Fruit fly (Drosophila melanogaster) whole organism, wandering third instar larva: ENCODE results near the gene CG12301.

Source experiments
- Abd-B ChIP-seq: fragments of >200 bp; optimal IDR thresholded peaks from 2 replicates; lab custom pipeline; 2017; ENCODE audit warnings: missing biosample characterization, missing genetic modification characterization
- CG32264 ChIP-seq: fragments of 200-800 bp; sonication (Bioruptor generic); optimal IDR thresholded peaks from 2 replicates; lab custom pipeline; 2016; ENCODE audit warnings: missing biosample characterization, missing genetic modification characterization
- CG9705 ChIP-seq: fragments of 200-800 bp; sonication (Bioruptor generic); optimal IDR thresholded peaks from 2 replicates; lab custom pipeline; 2018; ENCODE audit warnings: missing biosample characterization, mild to moderate bottlenecking, missing genetic modification characterization
- CrebA ChIP-seq: fragments of 200-800 bp; sonication (Bioruptor generic); optimal IDR thresholded peaks from 2 replicates; lab custom pipeline; 2016; ENCODE audit warnings: missing biosample characterization, mild to moderate bottlenecking, missing genetic modification characterization, borderline replicate concordance
- Dfd ChIP-seq: fragments of >200 bp; optimal IDR thresholded peaks from 2 replicates; lab custom pipeline; 2017; ENCODE audit warnings: missing biosample characterization, missing genetic modification characterization
- Dif ChIP-seq: fragments of 200-275, 200-300 bp; sonication (Bioruptor generic); optimal IDR thresholded peaks from 2 replicates; lab custom pipeline; 2018; ENCODE audit warnings: missing biosample characterization, missing genetic modification characterization; ENCODE audit not compliant: partially characterized antibody
- GATAd ChIP-seq: sonication (Bioruptor generic); optimal IDR thresholded peaks from 2 replicates; lab custom pipeline; 2016; ENCODE audit warnings: missing biosample characterization, missing genetic modification characterization
- HLH106 ChIP-seq: fragments of 200-800 bp; optimal IDR thresholded peaks from 3 replicates; lab custom pipeline; 2019; ENCODE audit warnings: missing biosample characterization, mild to moderate bottlenecking, missing genetic modification characterization, moderate library complexity
- Hnf4 ChIP-seq: fragments of 200-800 bp; sonication (Bioruptor generic); optimal IDR thresholded peaks from 2 replicates; lab custom pipeline; 2016; ENCODE audit warnings: missing biosample characterization, mild to moderate bottlenecking, missing genetic modification characterization
- Hr78 ChIP-seq: fragments of >200 bp; optimal IDR thresholded peaks from 2 replicates; lab custom pipeline; 2017; ENCODE audit warnings: missing biosample characterization, missing genetic modification characterization
- Hr83 ChIP-seq: fragments of 200-300 bp; sonication (Bioruptor generic); optimal IDR thresholded peaks from 2 replicates; lab custom pipeline; 2016; ENCODE audit warnings: missing biosample characterization, mild to moderate bottlenecking, missing genetic modification characterization, moderate library complexity; ENCODE audit not compliant: poor library complexity, severe bottlenecking
- Jra ChIP-seq: sonication (Bioruptor generic); optimal IDR thresholded peaks from 2 replicates; lab custom pipeline; 2016; ENCODE audit warnings: missing biosample characterization, missing genetic modification characterization
- Mio ChIP-seq: sonication (Bioruptor generic); optimal IDR thresholded peaks from 2 replicates; lab custom pipeline; 2016; ENCODE audit warnings: missing biosample characterization, missing genetic modification characterization
- Myc ChIP-seq: fragments of >200 bp; optimal IDR thresholded peaks from 2 replicates; lab custom pipeline; 2017
- OdsH ChIP-seq: fragments of 200-800 bp; sonication (Bioruptor generic); optimal IDR thresholded peaks from 2 replicates; lab custom pipeline; 2016; ENCODE audit warnings: missing biosample characterization, mild to moderate bottlenecking, missing genetic modification characterization
- Rel ChIP-seq, 2 experiments: fragments of 200-800 bp; sonication (Bioruptor generic) in 1 of 2; optimal IDR thresholded peaks; 2 replicates in 1 of 2; 3 replicates in 1 of 2; lab custom pipeline; 2016 to 2019; ENCODE audit warnings: mild to moderate bottlenecking in 2 of 2, missing biosample characterization in 2 of 2, missing genetic modification characterization in 2 of 2, moderate library complexity in 1 of 2
- Sp1 ChIP-seq: fragments of 200-800 bp; sonication (Bioruptor generic); optimal IDR thresholded peaks from 3 replicates; lab custom pipeline; 2019; ENCODE audit warnings: missing biosample characterization, mild to moderate bottlenecking, missing genetic modification characterization, moderate library complexity
- Vsx2 ChIP-seq: fragments of 200-300, 225-300 bp; sonication (Bioruptor generic); optimal IDR thresholded peaks from 2 replicates; lab custom pipeline; 2018; ENCODE audit warnings: missing biosample characterization, missing genetic modification characterization; ENCODE audit not compliant: partially characterized antibody
- br ChIP-seq: fragments of 200-800 bp; sonication (Bioruptor generic); optimal IDR thresholded peaks from 2 replicates; lab custom pipeline; 2016; ENCODE audit warnings: missing biosample characterization, missing genetic modification characterization
- brk ChIP-seq: fragments of 200-800 bp; sonication (Bioruptor generic); optimal IDR thresholded peaks from 2 replicates; lab custom pipeline; 2016; ENCODE audit warnings: missing biosample characterization, mild to moderate bottlenecking, missing genetic modification characterization
- dl ChIP-seq, 2 experiments: fragments of 175-275, 200-275 bp in 1 of 2; fragments of 200-275 bp in 1 of 2; sonication (Bioruptor generic); optimal IDR thresholded peaks; lab custom pipeline; 2018; ENCODE audit warnings: mild to moderate bottlenecking in 2 of 2, missing biosample characterization in 2 of 2, missing genetic modification characterization in 2 of 2, moderate library complexity in 2 of 2; ENCODE audit not compliant: partially characterized antibody in 2 of 2, insufficient read depth in 1 of 2
- dmrt93B ChIP-seq: fragments of 200-800 bp; sonication (Bioruptor generic); optimal IDR thresholded peaks from 2 replicates; lab custom pipeline; 2018; ENCODE audit warnings: missing biosample characterization, mild to moderate bottlenecking, missing genetic modification characterization
- dsf ChIP-seq: sonication (Bioruptor generic); optimal IDR thresholded peaks from 2 replicates; lab custom pipeline; 2016; ENCODE audit warnings: missing biosample characterization, missing genetic modification characterization, borderline replicate concordance
- ey ChIP-seq: fragments of 200-800 bp; sonication (Bioruptor generic); optimal IDR thresholded peaks from 2 replicates; lab custom pipeline; 2016; ENCODE audit warnings: missing biosample characterization, missing genetic modification characterization
- foxo ChIP-seq, 2 experiments: fragments of 200-800 bp; sonication (Bioruptor generic); optimal IDR thresholded peaks; 2 replicates in 1 of 2; 3 replicates in 1 of 2; lab custom pipeline; 2016 to 2017; ENCODE audit warnings: missing biosample characterization in 2 of 2, missing genetic modification characterization in 2 of 2
- fru ChIP-seq: fragments of 200-800 bp; sonication (Bioruptor generic); optimal IDR thresholded peaks from 3 replicates; lab custom pipeline; 2016; ENCODE audit warnings: missing biosample characterization, mild to moderate bottlenecking, missing genetic modification characterization
- h ChIP-seq: fragments of 200-800 bp; sonication (Bioruptor generic); optimal IDR thresholded peaks from 3 replicates; lab custom pipeline; 2016; ENCODE audit warnings: missing biosample characterization, mild to moderate bottlenecking, missing genetic modification characterization
- jim ChIP-seq: fragments of 175-275, 200-325 bp; sonication (Bioruptor generic); optimal IDR thresholded peaks from 2 replicates; lab custom pipeline; 2016; ENCODE audit warnings: missing biosample characterization, mild to moderate bottlenecking, missing genetic modification characterization
- lola ChIP-seq: fragments of >200 bp; optimal IDR thresholded peaks from 2 replicates; lab custom pipeline; 2017; ENCODE audit warnings: missing biosample characterization, missing genetic modification characterization
- pan ChIP-seq: fragments of >200 bp; optimal IDR thresholded peaks from 2 replicates; lab custom pipeline; 2017
- psq ChIP-seq: fragments of 200-800 bp; sonication (Bioruptor generic); optimal IDR thresholded peaks from 3 replicates; lab custom pipeline; 2017; ENCODE audit warnings: missing biosample characterization, mild to moderate bottlenecking, missing genetic modification characterization, moderate library complexity
- rgr ChIP-seq: fragments of 200-800 bp; sonication (Bioruptor generic); optimal IDR thresholded peaks from 3 replicates; lab custom pipeline; 2016; ENCODE audit warnings: missing biosample characterization, mild to moderate bottlenecking, missing genetic modification characterization
- sage ChIP-seq: fragments of 200-800 bp; sonication (Bioruptor generic); optimal IDR thresholded peaks from 2 replicates; lab custom pipeline; 2016; ENCODE audit warnings: missing biosample characterization, mild to moderate bottlenecking, missing genetic modification characterization
- sv ChIP-seq: fragments of 200-800 bp; sonication (Bioruptor generic); optimal IDR thresholded peaks from 3 replicates; lab custom pipeline; 2016; ENCODE audit warnings: missing biosample characterization, missing genetic modification characterization
- tai ChIP-seq: sonication (Bioruptor generic); optimal IDR thresholded peaks from 2 replicates; lab custom pipeline; 2016; ENCODE audit warnings: missing biosample characterization, missing genetic modification characterization
- usp ChIP-seq: fragments of >200 bp; optimal IDR thresholded peaks from 2 replicates; lab custom pipeline; 2017; ENCODE audit warnings: missing biosample characterization, missing genetic modification characterization
- woc ChIP-seq: sonication (Bioruptor generic); optimal IDR thresholded peaks from 2 replicates; lab custom pipeline; 2016; ENCODE audit warnings: missing biosample characterization, mild to moderate bottlenecking, missing genetic modification characterization

Gene CG12301

DNA sequence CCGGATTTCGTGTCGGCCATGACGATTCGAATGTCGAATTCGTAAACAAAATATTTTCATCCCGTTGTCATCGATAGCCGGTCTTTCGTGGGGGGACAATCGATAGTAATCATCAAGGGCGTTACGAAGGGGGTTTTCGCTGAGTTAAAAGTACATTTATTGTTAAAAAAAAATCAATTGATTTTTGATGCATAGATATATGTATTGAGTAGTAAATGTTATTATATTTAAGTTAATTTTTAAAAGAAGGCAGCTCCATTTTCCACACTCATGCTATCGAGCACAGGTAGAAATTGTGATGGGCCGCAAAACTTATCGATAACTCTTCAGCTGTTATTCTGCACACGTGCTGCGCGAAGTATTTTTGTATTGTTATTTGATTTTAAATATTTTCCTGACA lies at the start of gene CG12301, which contains the start of gene mrn:
Gene CG12301 (plus strand): TSS at position 314 of the 400 bp plus-strand sequence.
Gene mrn (minus strand): TSS at position 51 of the 400 bp plus-strand sequence.
- no peak for TF ChIP-seq tai (GFP tag; lab: Kevin White, UChicago)
- peak; percentile 94 for TF ChIP-seq Hr83 (GFP tag; lab: Kevin White, UChicago)
- no peak for TF ChIP-seq CG32264
- TF ChIP-seq psq (GFP tag; lab: Kevin White, UChicago), result peak; percentile 65
- TF ChIP-seq foxo (GFP tag; optimal IDR thresholded peaks at IDR 0.05; lab: Kevin White, UChicago), result no peak
- no peak for TF ChIP-seq dmrt93B (GFP tag; lab: Kevin White, UChicago)
- peak; percentile 97 for TF ChIP-seq h
- no peak for TF ChIP-seq dl (GFP tag; optimal IDR thresholded peaks at IDR 0.05; lab: Kevin White, UChicago; ENCODE audit: insufficient read depth in 1 of 2, partially characterized antibody in 2 of 2)
- no peak for TF ChIP-seq Vsx2 (GFP tag; lab: Kevin White, UChicago)
- peak; percentile 93 for TF ChIP-seq HLH106
- TF ChIP-seq Rel (GFP tag; optimal IDR thresholded peaks at IDR 0.05; lab: Kevin White, UChicago), result no peak
- TF ChIP-seq Rel (tag; optimal IDR thresholded peaks at IDR 0.05; lab: Kevin White, UChicago), result peak; percentile 85
- peak; percentile 80 for TF ChIP-seq Myc (lab: Kevin White, UChicago)
- no peak for TF ChIP-seq br
- TF ChIP-seq ey (GFP tag; lab: Kevin White, UChicago), result peak; percentile 81
- peak; percentile 67 for TF ChIP-seq sv (GFP tag; lab: Kevin White, UChicago)
- TF ChIP-seq Jra, result no peak
- TF ChIP-seq Hnf4 (GFP tag; lab: Kevin White, UChicago), result no peak
- peak; percentile 80 for TF ChIP-seq OdsH (GFP tag; lab: Kevin White, UChicago)
- TF ChIP-seq jim (GFP tag; lab: Kevin White, UChicago), result no peak
- TF ChIP-seq brk (GFP tag; lab: Kevin White, UChicago), result no peak
- TF ChIP-seq woc, result no peak
- TF ChIP-seq rgr, result peak; percentile 87
- TF ChIP-seq dsf (GFP tag; lab: Kevin White, UChicago), result no peak
- TF ChIP-seq CrebA (GFP tag; lab: Kevin White, UChicago), result no peak
- no peak for TF ChIP-seq sage (GFP tag; lab: Kevin White, UChicago)
- TF ChIP-seq CG9705 (GFP tag; lab: Kevin White, UChicago), result peak; percentile 43

DNA sequence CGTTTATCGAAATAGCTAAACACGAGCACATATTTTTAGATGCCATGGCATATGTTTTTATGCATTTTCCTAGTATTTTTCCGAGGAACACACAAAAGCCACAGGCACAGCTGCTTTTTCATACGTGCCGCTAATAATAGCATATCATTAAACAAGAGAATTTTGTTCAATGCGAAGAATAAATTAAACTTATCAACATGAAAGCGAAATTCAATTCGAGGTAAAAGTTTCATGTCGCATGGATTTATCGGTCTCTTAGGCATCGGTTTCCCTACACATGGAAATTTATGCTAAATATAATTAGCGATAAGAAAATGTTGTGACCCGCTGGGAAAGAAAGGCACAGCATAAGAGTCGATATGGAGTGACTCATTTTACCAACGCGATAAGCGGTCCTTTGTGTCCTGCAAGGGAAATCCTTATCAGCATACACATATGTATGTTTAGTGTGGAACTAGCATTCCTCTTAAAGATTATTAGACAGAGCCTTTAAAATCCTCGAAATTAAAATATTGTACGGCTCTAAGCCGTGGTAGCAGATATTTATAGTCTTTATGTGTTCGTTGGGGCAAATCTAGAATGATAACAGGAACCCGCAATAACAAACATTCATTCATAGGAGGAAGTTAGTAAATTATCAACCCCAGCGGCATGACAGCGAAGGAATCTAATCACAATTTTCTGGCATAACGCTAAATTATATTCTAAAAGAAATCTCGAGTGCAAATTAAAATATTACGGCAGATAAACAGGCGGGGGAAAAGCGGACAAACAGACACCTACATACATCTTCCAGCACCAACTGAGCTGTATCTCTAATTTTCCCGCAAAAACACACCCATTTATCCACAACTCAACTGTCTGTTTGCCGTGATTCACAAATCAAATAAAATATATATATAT lies 48.9 kb upstream of the CG12301 start, which contains the start of gene CG43248:
Gene CG43248 (minus strand): TSS at position 51 of the 903 bp plus-strand sequence.
- TF ChIP-seq Myc (lab: Kevin White, UChicago) (no peak), Dif (no peak), h (no peak), CG9705 (GFP tag; lab: Kevin White, UChicago) (no peak)

DNA sequence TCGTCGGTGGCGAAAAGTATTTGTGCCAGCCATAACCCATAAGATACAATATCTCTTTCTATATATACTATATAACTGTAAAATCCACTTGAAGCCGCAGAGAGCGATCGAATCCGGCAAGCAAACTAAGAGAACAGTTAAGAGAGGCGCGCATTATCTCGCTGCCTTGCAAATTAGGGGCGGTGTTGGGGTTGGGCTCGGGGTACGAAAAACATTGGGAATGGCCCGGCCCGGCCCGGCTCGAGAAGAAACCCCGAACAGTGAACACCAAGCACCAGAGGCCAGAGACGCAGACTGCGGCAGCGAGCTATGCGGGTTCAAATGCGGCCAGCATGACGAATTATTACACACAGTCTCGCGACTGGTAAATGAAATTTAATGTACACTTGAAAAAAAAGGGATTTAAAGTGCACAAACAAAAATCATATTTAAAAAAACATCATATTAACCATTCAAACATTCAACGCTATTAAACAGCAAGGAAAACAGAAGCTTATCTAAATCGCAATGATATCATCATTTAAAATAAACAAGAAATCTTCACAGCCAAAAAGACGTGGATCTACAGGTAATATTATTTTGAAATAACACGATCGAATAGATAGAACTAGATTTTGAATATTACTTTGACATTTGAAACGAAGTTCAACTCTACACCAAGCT lies 48.1 kb upstream of the CG12301 start:
- TF ChIP-seq dsf (GFP tag; lab: Kevin White, UChicago) (no peak), Hr83 (GFP tag; lab: Kevin White, UChicago) (peak; percentile 28), dmrt93B (GFP tag; lab: Kevin White, UChicago) (peak; percentile 67), lola (GFP tag; lab: Kevin White, UChicago) (no peak), pan (lab: Kevin White, UChicago) (no peak), sage (GFP tag; lab: Kevin White, UChicago) (peak; percentile 68), rgr (peak; percentile 23), foxo (GFP tag; optimal IDR thresholded peaks at IDR 0.05; lab: Kevin White, UChicago) (peak in 1 of 2 experiments; percentile 53), Abd-B (GFP tag; lab: Kevin White, UChicago) (no peak), psq (GFP tag; lab: Kevin White, UChicago) (peak; percentile 21), CG9705 (GFP tag; lab: Kevin White, UChicago) (no peak), woc (peak; percentile 37), Mio (no peak), usp (GFP tag; lab: Kevin White, UChicago) (no peak), h (peak; percentile 55), Rel (GFP tag; optimal IDR thresholded peaks at IDR 0.05; lab: Kevin White, UChicago) (peak; percentile 90), Rel (tag; optimal IDR thresholded peaks at IDR 0.05; lab: Kevin White, UChicago) (peak; percentile 97), HLH106 (peak; percentile 71), CrebA (GFP tag; lab: Kevin White, UChicago) (peak; percentile 63), Jra (peak; percentile 25), Dif (peak; percentile 89), Hnf4 (GFP tag; lab: Kevin White, UChicago) (no peak), tai (GFP tag; lab: Kevin White, UChicago) (peak; percentile 42), Dfd (GFP tag; lab: Kevin White, UChicago) (no peak), Myc (lab: Kevin White, UChicago) (no peak), jim (GFP tag; lab: Kevin White, UChicago) (no peak), CG32264 (peak; percentile 13), sv (GFP tag; lab: Kevin White, UChicago) (no peak), Hr78 (GFP tag; lab: Kevin White, UChicago) (no peak), br (peak; percentile 21), brk (GFP tag; lab: Kevin White, UChicago) (peak; percentile 5), Vsx2 (GFP tag; lab: Kevin White, UChicago) (no peak), OdsH (GFP tag; lab: Kevin White, UChicago) (no peak), fru (GFP tag; lab: Kevin White, UChicago) (peak; percentile 62), Sp1 (GFP tag; lab: Kevin White, UChicago) (peak; percentile 26), GATAd (GFP tag; lab: Kevin White, UChicago) (no peak)
